Worm (Caenorhabditis elegans) whole organism, dauer: ENCODE results near the gene T26G10.5.
"Not testable (repeated sequence)": the region's sequence is repeated elsewhere in the genome, so short reads cannot be mapped to it uniquely, and the experiment has no call there.

Source experiments
- unc-62 ChIP-seq: sonication (generic microtip); optimal IDR thresholded peaks from 2 replicates; lab custom pipeline; 2017; ENCODE audit warnings: missing biosample characterization, missing genetic modification reagents, missing genetic modification characterization

The T26G10.5 gene

DNA sequence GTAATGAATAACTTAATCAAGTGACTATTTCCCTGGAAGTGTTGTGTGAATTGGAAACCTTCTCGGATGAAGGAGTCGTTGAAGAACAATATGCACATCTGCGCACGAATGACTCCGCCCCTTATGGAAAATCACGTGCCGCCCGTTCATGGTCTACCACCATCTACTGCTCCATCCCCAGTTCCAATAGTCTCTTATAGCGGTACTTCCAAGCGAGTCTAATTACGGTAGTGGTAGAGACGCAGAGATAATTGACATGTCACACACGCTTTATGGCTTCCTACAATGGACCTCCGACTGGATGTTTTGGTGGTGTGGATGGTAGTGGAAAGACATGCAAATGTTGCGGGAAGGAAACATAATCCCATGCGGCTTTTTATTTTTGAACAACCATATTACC is 24.7 kb upstream of the T26G10.5 start:
- no peak for TF ChIP-seq unc-62 (GFP tag; lab: Kevin White, UChicago)

DNA sequence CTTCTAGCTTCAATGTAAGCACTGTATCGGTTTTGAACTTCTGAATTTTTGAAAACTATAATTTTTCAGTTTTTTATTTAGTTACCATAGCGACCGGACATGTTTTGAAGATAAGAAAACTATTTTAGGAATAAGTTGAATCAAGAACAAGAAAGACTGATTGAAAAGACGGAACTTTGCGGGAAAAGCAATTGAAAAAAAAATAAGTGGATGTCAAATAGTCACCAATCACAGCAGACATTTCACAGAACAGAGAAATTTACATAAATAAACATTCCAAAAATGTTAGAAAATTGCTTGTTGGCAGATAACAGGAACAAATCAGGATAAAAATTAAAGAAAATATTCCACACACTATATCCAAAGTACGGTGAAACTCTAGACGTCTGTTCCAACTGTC is 23.6 kb upstream of the T26G10.5 start, which contains the start of gene F54C8.6:
TSS of gene F54C8.6 (minus strand) at position 101 of the 400 bp plus-strand sequence.
- no peak for TF ChIP-seq unc-62 (GFP tag; lab: Kevin White, UChicago)

DNA sequence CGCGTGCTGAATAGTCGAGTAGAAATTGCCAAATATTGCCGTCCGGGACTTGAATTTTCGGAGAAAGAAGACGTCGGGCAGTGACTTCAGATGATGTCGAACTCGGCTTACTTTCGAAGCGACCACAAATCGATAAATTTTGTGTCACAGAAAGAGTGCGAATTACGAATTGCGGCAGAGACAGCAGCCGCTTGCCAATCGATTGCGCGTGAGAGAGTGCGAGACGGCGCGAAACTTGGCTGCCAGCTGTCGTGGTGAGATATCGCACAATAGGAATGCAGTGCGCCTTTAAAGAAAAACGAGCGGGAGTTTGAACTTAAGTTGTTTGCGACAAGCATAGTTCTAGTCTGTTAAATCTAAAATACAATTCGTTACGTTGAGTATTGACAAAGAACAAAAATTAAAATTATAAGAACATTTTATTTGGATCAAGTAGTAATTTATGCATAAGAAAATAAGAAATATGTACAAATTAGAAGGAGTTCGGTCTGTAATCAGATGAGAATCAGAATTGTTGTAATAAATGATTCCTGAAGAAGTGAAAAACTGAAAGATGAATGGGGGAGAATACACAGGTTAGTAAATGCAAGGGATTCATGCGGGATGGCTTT is 17.3 kb upstream of the T26G10.5 start, which contains the start of gene pir-2:
TSS of gene pir-2 (minus strand) at position 218 of the 611 bp plus-strand sequence.
- no peak for TF ChIP-seq unc-62 (GFP tag; lab: Kevin White, UChicago)

- TF ChIP-seq unc-62 (GFP tag; lab: Kevin White, UChicago), result no peak
Measured at ce11 chrIII:9442846-9443245, 16.6 kb upstream of the T26G10.5 start.

DNA sequence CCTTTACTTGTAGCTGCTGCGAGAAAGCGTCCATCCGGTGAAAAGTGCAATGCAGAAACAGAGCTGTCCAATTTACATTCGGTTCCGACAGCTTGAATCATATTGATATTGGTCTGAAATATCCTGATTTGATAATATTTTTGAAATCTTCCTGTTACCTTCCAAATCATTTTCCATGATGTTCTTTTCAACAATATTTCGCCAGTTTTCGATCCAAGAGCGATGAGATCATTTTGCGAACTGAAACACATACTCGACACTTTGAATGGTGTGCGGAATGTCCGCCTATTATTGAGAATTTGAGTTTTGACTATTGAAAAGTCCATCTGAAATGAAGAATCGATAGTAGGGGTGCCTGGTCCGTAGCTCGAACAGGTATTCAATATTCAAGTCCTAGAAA is 14.9 kb upstream of the T26G10.5 start, which contains the start of gene emb-30:
TSS of gene emb-30 (minus strand) at position 328 of the 400 bp plus-strand sequence.
- no peak for TF ChIP-seq unc-62 (GFP tag; lab: Kevin White, UChicago)

DNA sequence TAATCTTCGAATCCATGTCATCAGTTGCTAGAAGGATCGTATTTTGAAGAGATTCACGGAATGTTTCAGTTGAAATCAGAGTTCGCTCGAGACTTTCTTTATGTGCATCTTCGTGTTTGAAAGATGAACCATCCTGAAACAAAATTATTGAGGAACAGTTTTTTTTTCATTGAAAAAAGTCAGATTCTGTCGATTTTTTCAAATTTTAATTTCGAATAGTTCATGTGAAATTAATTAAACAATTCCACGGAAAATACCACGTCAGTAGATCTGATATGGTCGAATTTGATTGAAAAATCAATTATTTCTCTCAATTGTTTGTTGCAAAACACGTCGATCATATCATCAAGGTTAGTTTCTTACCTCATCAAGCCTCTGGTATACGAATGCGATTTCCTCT is 13.2 kb upstream of the T26G10.5 start, which contains the start of gene F54C8.1:
TSS of gene F54C8.1 (plus strand) at position 301 of the 400 bp plus-strand sequence.
- TF ChIP-seq unc-62 (GFP tag; lab: Kevin White, UChicago), result no peak

- TF ChIP-seq unc-62 (GFP tag; lab: Kevin White, UChicago), result no peak
Measured at ce11 chrIII:9434999-9435398, 8.8 kb upstream of the T26G10.5 start.

DNA sequence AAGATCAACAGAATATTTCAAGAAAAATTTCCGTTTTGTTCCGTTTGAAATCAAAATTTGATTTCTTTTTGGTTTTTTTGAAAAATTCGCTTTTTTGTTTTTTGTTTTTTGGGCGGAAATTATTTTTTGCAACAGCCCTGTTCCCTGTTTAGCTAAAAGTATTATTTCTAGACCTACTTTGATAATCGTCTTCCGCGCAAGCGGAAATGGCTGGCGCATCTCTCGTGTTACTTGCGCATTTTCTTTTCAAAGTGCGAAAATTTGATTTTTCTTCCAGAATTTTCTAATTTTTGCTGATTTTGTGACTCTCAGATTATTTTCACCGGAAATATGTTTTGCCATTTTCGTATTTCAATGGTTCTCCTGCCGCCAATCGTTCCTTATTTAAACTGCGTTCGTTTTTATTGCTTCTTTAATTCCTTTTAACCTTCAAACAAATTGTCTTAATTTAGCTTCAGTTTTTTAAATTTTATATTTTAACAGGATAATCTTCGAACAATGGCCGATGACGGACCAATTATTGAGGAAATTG is 7.4 kb upstream of the T26G10.5 start, which contains the start of gene cpar-1:
TSS of gene cpar-1 (plus strand) at position 482 of the 532 bp plus-strand sequence.
- no peak for TF ChIP-seq unc-62 (GFP tag; lab: Kevin White, UChicago)

ce11 chrIII:9420231-9420630 is 6.0 kb downstream of the T26G10.5 start, which contains the start of gene T26G10.4:
T26G10.4 (plus strand) TSS chrIII:9420531.
- not testable (repeated sequence) for TF ChIP-seq unc-62 (GFP tag; lab: Kevin White, UChicago)

ce11 chrIII:9413340-9413739 is 12.9 kb downstream of the T26G10.5 start, which contains the start of gene T26G10.3:
T26G10.3 (minus strand) TSS chrIII:9413440.
- no peak for TF ChIP-seq unc-62 (GFP tag; lab: Kevin White, UChicago)

DNA sequence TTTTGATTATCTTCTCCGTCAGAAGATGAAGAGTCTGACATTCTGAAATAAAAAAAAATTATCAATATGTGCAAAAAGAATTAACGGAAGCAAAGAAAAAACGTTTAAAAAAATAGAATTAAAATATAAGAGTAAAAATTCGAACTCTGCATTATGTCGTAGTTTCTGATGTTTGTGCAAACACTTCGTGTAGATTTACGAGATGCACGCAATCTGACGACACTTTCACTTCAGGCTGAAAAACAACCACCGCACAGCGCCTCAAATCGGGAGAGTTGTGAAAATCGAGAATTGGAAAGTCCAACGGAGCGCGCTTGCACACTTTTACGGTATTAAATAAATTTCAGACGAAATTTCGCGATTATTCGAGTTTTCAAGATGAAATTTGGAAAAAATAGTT is 19.6 kb downstream of the T26G10.5 start, which contains the start of gene T26G10.1:
TSS of gene T26G10.1 (minus strand) at position 42 of the 400 bp plus-strand sequence.
- TF ChIP-seq unc-62 (GFP tag; lab: Kevin White, UChicago), result no peak

DNA sequence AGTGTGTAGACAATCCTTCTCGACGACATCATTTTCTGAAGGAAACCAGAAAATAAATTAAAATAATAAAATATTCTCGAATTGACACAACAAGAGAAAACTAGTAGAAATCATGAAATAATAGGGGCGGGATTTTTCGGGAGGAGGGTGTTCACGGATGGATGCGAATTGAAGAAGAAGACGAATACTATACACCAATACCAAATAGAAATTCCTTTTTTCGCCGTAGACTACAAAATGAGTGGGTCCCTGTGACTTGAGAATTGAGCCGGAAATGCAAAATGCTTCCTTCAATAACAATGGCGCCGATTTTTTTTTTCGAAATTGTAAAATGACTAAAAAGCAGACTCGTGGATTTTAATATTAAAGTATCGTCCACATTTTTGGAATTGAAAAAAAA is 25.2 kb downstream of the T26G10.5 start, which contains the start of gene nlp-48:
TSS of gene nlp-48 (minus strand) at position 101 of the 400 bp plus-strand sequence.
- TF ChIP-seq unc-62 (GFP tag; lab: Kevin White, UChicago), result no peak

- TF ChIP-seq unc-62 (GFP tag; lab: Kevin White, UChicago), result no peak
Measured at ce11 chrIII:9393114-9393780, 33.0 kb downstream of the T26G10.5 start, which contains the start of the genes gpr-2 and rgr-1. gpr-2 (minus strand) TSS chrIII:9393164. rgr-1 (plus strand) TSS chrIII:9393730.

ce11 chrIII:9390924-9391323 is 35.3 kb downstream of the T26G10.5 start:
- TF ChIP-seq unc-62 (GFP tag; lab: Kevin White, UChicago), result no peak

ce11 chrIII:9390007-9390406 is 36.2 kb downstream of the T26G10.5 start, which contains the start of gene slc-17.2:
slc-17.2 (minus strand) TSS chrIII:9390107.
- TF ChIP-seq unc-62 (GFP tag; lab: Kevin White, UChicago), result no peak

DNA sequence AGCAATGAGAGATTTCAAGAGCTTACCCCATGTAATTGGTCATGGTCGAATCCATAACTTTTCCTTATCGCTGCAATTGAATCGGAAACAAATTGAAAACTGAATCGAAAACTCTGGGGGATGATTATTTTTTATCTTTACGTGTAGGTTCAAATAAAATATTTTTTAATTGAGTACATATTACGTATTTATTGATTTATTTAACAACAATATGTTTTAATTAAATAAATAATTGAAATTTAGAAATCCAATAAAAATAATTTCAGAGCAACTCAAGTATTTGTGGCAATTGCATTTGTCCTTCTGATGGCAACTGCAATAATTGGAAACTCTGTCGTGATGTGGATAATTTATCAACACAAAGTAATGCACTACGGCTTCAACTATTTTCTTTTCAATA is 40.7 kb downstream of the T26G10.5 start, which contains the start of gene C38C10.3:
TSS of gene C38C10.3 (minus strand) at position 101 of the 400 bp plus-strand sequence.
- TF ChIP-seq unc-62 (GFP tag; lab: Kevin White, UChicago), result no peak
